Fruit fly (Drosophila melanogaster): Measurements from ENCODE around the gene BTBD9.

DNA sequence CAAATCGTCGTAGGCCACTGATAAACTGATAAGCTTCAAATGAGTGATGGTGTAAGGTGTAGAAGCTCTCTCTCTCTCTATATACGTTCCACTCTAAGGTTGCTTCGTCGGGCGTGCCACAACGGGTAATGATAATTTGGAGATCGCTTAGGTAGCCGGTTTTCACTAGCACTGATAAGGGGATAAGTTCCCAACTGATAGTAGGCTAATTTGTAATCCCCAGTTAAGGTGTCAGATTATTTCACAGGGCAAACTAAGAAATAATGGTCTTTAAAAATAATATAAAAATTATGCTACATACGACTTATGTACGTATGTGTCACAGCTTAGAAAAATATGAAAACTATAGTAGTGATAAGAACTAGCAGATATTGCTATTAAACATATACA, 5.8 kb upstream of the BTBD9 start:
- TF ChIP-seq usp (GFP tag; optimal IDR thresholded peaks at IDR 0.05) (no peak), psq (optimal IDR thresholded peaks at IDR 0.05) (no peak), CG8478 (optimal IDR thresholded peaks at IDR 0.05) (no peak), Dll (optimal IDR thresholded peaks at IDR 0.05) (no peak)

Data from whole organism.